Worm (Caenorhabditis elegans) whole organism, L4 larva: ENCODE data around the gene B0507.2.
"Not testable (repeated sequence)": the region's sequence is repeated elsewhere in the genome, so short reads cannot be mapped to it uniquely, and the experiment has no call there.

Experiments used
- F26F4.8 ChIP-seq: fragments of 200-800 bp; sonication (Bioruptor generic); conservative IDR thresholded peaks from 2 replicates; pipeline ENCODE4 v1.3.6; 2022; ENCODE audit warnings: missing genetic modification characterization, missing compliant biosample characterization
- F49E8.2 ChIP-seq: sonication (generic microtip); optimal IDR thresholded peaks from 2 replicates; lab custom pipeline; 2016; ENCODE audit warnings: missing compliant biosample characterization, mild to moderate bottlenecking, missing genetic modification characterization, borderline replicate concordance
- aha-1 ChIP-seq: fragments of 150-350 bp; peaks from one replicate; lab custom pipeline; 2014; ENCODE audit warnings: missing biosample characterization, missing genetic modification characterization
- aly-2 ChIP-seq: sonication (generic microtip); optimal IDR thresholded peaks from 2 replicates; lab custom pipeline; 2018; ENCODE audit warnings: missing biosample characterization, missing genetic modification characterization
- ama-1 ChIP-seq: fragments of 150-350 bp; optimal IDR thresholded peaks from 2 replicates; lab custom pipeline; 2014; ENCODE audit warnings: inconsistent platforms, mixed read lengths
- attf-4 ChIP-seq: sonication (generic microtip); optimal IDR thresholded peaks from 3 replicates; lab custom pipeline; 2017; ENCODE audit warnings: missing biosample characterization, missing genetic modification characterization
- ceh-82 ChIP-seq: sonication (generic microtip); optimal IDR thresholded peaks from 2 replicates; lab custom pipeline; 2017; ENCODE audit warnings: missing biosample characterization, missing genetic modification characterization
- daf-16 ChIP-seq, 3 experiments: sonication (generic microtip); optimal IDR thresholded peaks; 2 replicates each; lab custom pipeline; 2016 to 2017; ENCODE audit warnings: missing genetic modification characterization in 3 of 3, missing genetic modification reagents in 3 of 3, mild to moderate bottlenecking in 2 of 3, missing compliant biosample characterization in 2 of 3, missing biosample characterization in 1 of 3, moderate library complexity in 1 of 3
- daf-19 ChIP-seq: fragments of 200-800 bp; sonication (Bioruptor generic); conservative IDR thresholded peaks from 2 replicates; pipeline ENCODE4 v1.3.6; 2022; ENCODE audit warnings: missing genetic modification characterization, missing compliant biosample characterization
- dpl-1 ChIP-seq: fragments of 150-350 bp; optimal IDR thresholded peaks from 2 replicates; lab custom pipeline; 2014; ENCODE audit warnings: missing biosample characterization, missing genetic modification reagents, missing genetic modification characterization
- dve-1 ChIP-seq: sonication (generic microtip); optimal IDR thresholded peaks from 2 replicates; lab custom pipeline; 2017; ENCODE audit warnings: antibody characterized with exemption, mild to moderate bottlenecking, missing genetic modification characterization, missing compliant biosample characterization; ENCODE audit not compliant: insufficient read depth
- egl-27 ChIP-seq: sonication (generic microtip); optimal IDR thresholded peaks from 3 replicates; lab custom pipeline; 2017; ENCODE audit warnings: missing biosample characterization, missing genetic modification reagents, missing genetic modification characterization
- hlh-11 ChIP-seq: fragments of 200-800 bp; sonication (Bioruptor generic); optimal IDR thresholded peaks from 2 replicates; lab custom pipeline; 2018; ENCODE audit warnings: mild to moderate bottlenecking, missing genetic modification characterization, missing compliant biosample characterization
- hlh-30 ChIP-seq: sonication (generic microtip); optimal IDR thresholded peaks from 2 replicates; lab custom pipeline; 2017; ENCODE audit warnings: antibody characterized with exemption, mild to moderate bottlenecking, missing genetic modification characterization, missing compliant biosample characterization; ENCODE audit not compliant: insufficient read depth
- lin-1 ChIP-seq: fragments of 200-800 bp; sonication (Bioruptor generic); IDR thresholded peaks from 2 replicates; pipeline ENCODE4 v1.3.6; 2022; ENCODE audit warnings: missing genetic modification reagents, missing genetic modification characterization, missing compliant biosample characterization
- lsy-2 ChIP-seq, 2 experiments: fragments of 150-350 bp in 1 of 2; sonication (generic microtip) in 1 of 2; optimal IDR thresholded peaks; 2 replicates each; lab custom pipeline; 2014 to 2017; ENCODE audit warnings: missing biosample characterization in 2 of 2, missing genetic modification characterization in 2 of 2
- madf-9 ChIP-seq: fragments of 200-800 bp; sonication (Bioruptor generic); conservative IDR thresholded peaks from 2 replicates; pipeline ENCODE4 v1.3.6; 2022; ENCODE audit warnings: missing genetic modification reagents, missing genetic modification characterization, missing compliant biosample characterization
- mdl-1 ChIP-seq, 2 experiments: fragments of 150-350 bp in 1 of 2; sonication (generic microtip) in 1 of 2; optimal IDR thresholded peaks; 2 replicates each; lab custom pipeline; 2014 to 2017; ENCODE audit warnings: missing biosample characterization in 2 of 2, missing genetic modification characterization in 2 of 2
- mep-1 ChIP-seq: fragments of 150-350 bp; sonication (generic microtip); optimal IDR thresholded peaks from 3 replicates; lab custom pipeline; 2014; ENCODE audit warnings: missing biosample characterization, missing genetic modification characterization
- mxl-3 ChIP-seq: fragments of 200-800 bp; sonication (Bioruptor generic); optimal IDR thresholded peaks from 2 replicates; lab custom pipeline; 2018; ENCODE audit warnings: mild to moderate bottlenecking, missing genetic modification characterization, missing compliant biosample characterization
- nhr-102 ChIP-seq: sonication (generic microtip); optimal IDR thresholded peaks from 2 replicates; lab custom pipeline; 2016; ENCODE audit warnings: mild to moderate bottlenecking, missing genetic modification characterization, moderate library complexity, missing compliant biosample characterization
- nhr-28 ChIP-seq: fragments of 150-350 bp; optimal IDR thresholded peaks from 2 replicates; lab custom pipeline; 2014; ENCODE audit warnings: missing biosample characterization, missing genetic modification characterization
- php-3 ChIP-seq: fragments of 200-800 bp; sonication (Bioruptor generic); IDR thresholded peaks from 2 replicates; pipeline ENCODE4 v1.3.6; 2022; ENCODE audit warnings: missing genetic modification reagents, missing genetic modification characterization, missing compliant biosample characterization
- pqm-1 ChIP-seq: sonication (generic microtip); optimal IDR thresholded peaks from 2 replicates; lab custom pipeline; 2017; ENCODE audit warnings: missing biosample characterization, missing genetic modification characterization
- rbr-2 ChIP-seq: sonication (generic microtip); optimal IDR thresholded peaks from 2 replicates; lab custom pipeline; 2016; ENCODE audit warnings: missing genotype, missing genetic modification characterization, missing compliant biosample characterization
- saeg-2 ChIP-seq: fragments of 200-800 bp; sonication (Bioruptor generic); IDR thresholded peaks from 2 replicates; pipeline ENCODE4 v1.3.6; 2022; ENCODE audit warnings: missing genetic modification reagents, missing genetic modification characterization, missing compliant biosample characterization
- spr-3 ChIP-seq: fragments of 200-800 bp; sonication (Bioruptor generic); optimal IDR thresholded peaks from 2 replicates; lab custom pipeline; 2018; ENCODE audit warnings: mild to moderate bottlenecking, missing genetic modification characterization, missing compliant biosample characterization
- tra-1 ChIP-seq: fragments of 200-800 bp; sonication (Bioruptor generic); IDR thresholded peaks from 2 replicates; pipeline ENCODE4 v1.3.6; 2022; ENCODE audit warnings: missing genetic modification reagents, missing genetic modification characterization, missing compliant biosample characterization
- unc-39 ChIP-seq: sonication (generic microtip); optimal IDR thresholded peaks from 2 replicates; lab custom pipeline; 2017; ENCODE audit warnings: missing biosample characterization, missing genetic modification characterization
- unc-62 ChIP-seq, 3 experiments: fragments of 150-350 bp in 1 of 3; sonication (generic microtip); optimal IDR thresholded peaks in 2 of 3; peaks in 1 of 3; 1 replicate in 1 of 3; 2 replicates in 2 of 3; lab custom pipeline; 2014 to 2017; ENCODE audit warnings: missing biosample characterization in 3 of 3, missing genetic modification characterization in 3 of 3, missing genetic modification reagents in 3 of 3, missing genotype in 1 of 3
- vab-7 ChIP-seq: fragments of 200-800 bp; sonication (Bioruptor generic); IDR thresholded peaks from 2 replicates; pipeline ENCODE4 v1.3.6; 2022; ENCODE audit warnings: missing genetic modification reagents, missing genetic modification characterization, missing compliant biosample characterization
- zfp-3 ChIP-seq: fragments of 200-800 bp; sonication (Bioruptor generic); conservative IDR thresholded peaks from 2 replicates; pipeline ENCODE4 v1.3.6; 2022; ENCODE audit warnings: missing genetic modification reagents, missing genetic modification characterization, missing compliant biosample characterization
- ztf-7 ChIP-seq: fragments of 150-350 bp; optimal IDR thresholded peaks from 2 replicates; lab custom pipeline; 2014; ENCODE audit warnings: missing biosample characterization, missing genetic modification characterization

B0507.2 gene

ce11 chrV:8773826-8774382 is at the start of gene B0507.2:
Gene B0507.2, plus strand, starts transcription at chrV:8774332.
- TF ChIP-seq hlh-30 (tag; lab: Kevin White, UChicago) (peak; percentile 73), php-3 (GFP tag; lab: Robert Waterston, UW) (no peak), madf-9 (GFP tag; lab: Robert Waterston, UW) (no peak), ama-1 (lab: Kevin White, UChicago) (no peak), spr-3 (no peak), lin-1 (no peak), aly-2 (no peak), mep-1 (tag; lab: Kevin White, UChicago) (peak; percentile 35), vab-7 (no peak), F49E8.2 (no peak), lsy-2 (tag; optimal IDR thresholded peaks at IDR 0.05; lab: Kevin White, UChicago) (peak in 1 of 2 experiments; percentile 46), attf-4 (no peak), rbr-2 (tag; lab: Kevin White, UChicago) (peak; percentile 2), mdl-1 (tag; optimal IDR thresholded peaks at IDR 0.05; lab: Kevin White, UChicago) (peak in 1 of 2 experiments; percentile 30), F26F4.8 (GFP tag; lab: Robert Waterston, UW) (no peak), ztf-7 (no peak), saeg-2 (GFP tag; lab: Robert Waterston, UW) (no peak), pqm-1 (tag; lab: Kevin White, UChicago) (peak; percentile 47), tra-1 (GFP tag; lab: Robert Waterston, UW) (no peak), hlh-11 (tag; lab: Kevin White, UChicago) (peak; percentile 36), nhr-28 (tag; lab: Kevin White, UChicago) (peak; percentile 33), mxl-3 (no peak), unc-39 (tag; lab: Kevin White, UChicago) (no peak), egl-27 (tag; lab: Kevin White, UChicago) (no peak), daf-19 (GFP tag; lab: Robert Waterston, UW) (no peak), daf-16 (GFP tag; optimal IDR thresholded peaks at IDR 0.05; lab: Kevin White, UChicago) (no peak), daf-16 (tag; optimal IDR thresholded peaks at IDR 0.05; lab: Kevin White, UChicago) (peak; percentile 90), ceh-82 (tag; lab: Kevin White, UChicago) (no peak)

- not testable (repeated sequence) for TF ChIP-seq aha-1 (tag; lab: Kevin White, UChicago); nhr-102 (tag; lab: Kevin White, UChicago); mdl-1 (tag; optimal IDR thresholded peaks at IDR 0.05; lab: Kevin White, UChicago)
Observed at ce11 chrV:8726228-8726627, 47.9 kb upstream of the B0507.2 start, which contains the start of gene droe-8. Gene droe-8, plus strand, starts transcription at chrV:8726528.

ce11 chrV:8727077-8727476 is 47.1 kb upstream of the B0507.2 start, which contains the start of gene ZC196.9:
Gene ZC196.9, minus strand, starts transcription at chrV:8727177.
- TF ChIP-seq php-3 (GFP tag; lab: Robert Waterston, UW): no peak

ce11 chrV:8729100-8729499 is 45.0 kb upstream of the B0507.2 start, which contains the start of gene ZC196.5:
Gene ZC196.5, plus strand, starts transcription at chrV:8729400.
- TF ChIP-seq nhr-28 (tag; lab: Kevin White, UChicago): no peak
- peak in 1 of 2 experiments; percentile 60 for TF ChIP-seq unc-62 (GFP tag; optimal IDR thresholded peaks at IDR 0.05 in 1 of 2; lab: Kevin White, UChicago)
- no peak for TF ChIP-seq unc-62 (tag; optimal IDR thresholded peaks at IDR 0.05; lab: Kevin White, UChicago)

ce11 chrV:8730991-8731390 is 43.1 kb upstream of the B0507.2 start:
- TF ChIP-seq zfp-3 (GFP tag; lab: Robert Waterston, UW) (no peak), pqm-1 (tag; lab: Kevin White, UChicago) (peak; percentile 41), daf-16 (GFP tag; optimal IDR thresholded peaks at IDR 0.05; lab: Kevin White, UChicago) (no peak), daf-16 (tag; optimal IDR thresholded peaks at IDR 0.05; lab: Kevin White, UChicago) (peak; percentile 64), F49E8.2 (no peak), dve-1 (tag; lab: Kevin White, UChicago) (peak; percentile 27), F26F4.8 (GFP tag; lab: Robert Waterston, UW) (no peak), dpl-1 (GFP tag; lab: Kevin White, UChicago) (no peak), nhr-28 (tag; lab: Kevin White, UChicago) (peak; percentile 3), ama-1 (lab: Kevin White, UChicago) (no peak)
